Worm (Caenorhabditis elegans) whole organism, L4/young adult: ENCODE measurements around the gene F35H12.5.

Source experiments
- W03F9.2 ChIP-seq: fragments of 150-350 bp; optimal IDR thresholded peaks from 2 replicates; lab custom pipeline; 2014; ENCODE audit warnings: missing biosample characterization, missing genetic modification characterization
- dao-5 ChIP-seq: sonication (generic microtip); optimal IDR thresholded peaks from 2 replicates; lab custom pipeline; 2016; ENCODE audit warnings: missing genotype, missing genetic modification characterization, moderate library complexity, missing compliant biosample characterization
- him-1 ChIP-seq: sonication (generic microtip); optimal IDR thresholded peaks from 2 replicates; lab custom pipeline; 2016; ENCODE audit warnings: missing genotype, missing genetic modification reagents, missing genetic modification characterization, missing compliant biosample characterization

DNA sequence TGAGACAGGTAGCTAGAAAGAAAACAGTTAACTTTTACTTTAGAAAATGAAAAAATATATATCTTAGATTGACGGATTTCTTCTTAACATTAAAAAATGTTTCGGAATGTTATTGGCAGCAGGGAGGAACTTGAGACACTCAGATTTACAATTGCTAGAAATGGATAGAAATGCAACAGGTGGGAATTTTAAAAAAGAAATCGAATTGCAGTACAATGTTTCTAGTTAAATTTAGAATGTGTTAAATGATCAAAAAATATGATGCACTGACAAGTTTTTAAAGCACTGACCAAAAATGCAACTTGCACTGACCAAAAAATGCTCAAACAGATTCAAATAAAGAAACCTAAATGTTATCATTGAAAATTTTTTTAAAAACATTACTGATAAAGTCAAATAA, 7.9 kb downstream of the F35H12.5 start:
- no peak for TF ChIP-seq W03F9.2 (tag; lab: Kevin White, UChicago)
- no peak for TF ChIP-seq him-1
- no peak for TF ChIP-seq dao-5 (tag; lab: Kevin White, UChicago)
